Fruit fly (Drosophila melanogaster): ENCODE measurements around the gene sty.

The sty gene

DNA sequence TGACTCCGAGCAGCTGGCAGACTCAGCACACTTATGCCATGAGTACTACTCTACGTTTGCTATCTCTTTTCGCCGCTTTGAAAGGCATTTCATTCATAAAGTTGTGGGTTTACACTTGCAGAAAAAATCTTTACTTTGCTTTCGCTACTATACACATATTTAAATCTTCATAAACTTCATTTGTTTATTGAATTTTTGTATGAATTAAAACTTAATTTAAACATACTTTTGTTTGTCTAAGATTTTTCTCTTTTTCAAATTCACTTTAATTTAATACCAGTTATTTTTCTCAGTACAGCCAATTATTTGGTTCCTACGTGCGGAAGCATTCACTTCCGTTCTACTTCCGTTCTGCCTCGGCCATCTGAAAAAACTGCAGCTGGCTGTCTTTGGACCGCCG is 13.7 kb upstream of the sty start (continued):
- no peak for TF ChIP-seq nerfin-2 (GFP tag; IDR thresholded peaks at IDR 0.05; ENCODE audit: partially characterized antibody)
- no peak for TF ChIP-seq vfl (GFP tag; optimal IDR thresholded peaks at IDR 0.05)
- TF ChIP-seq CG11085 (GFP tag; IDR thresholded peaks at IDR 0.05): 0 out of 2 replicates have a peak, but pooled peaks have one; percentile 25
- TF ChIP-seq CG10209 (GFP tag; optimal IDR thresholded peaks at IDR 0.05): peak; percentile 60
- TF ChIP-seq CG1792 (GFP tag; optimal IDR thresholded peaks at IDR 0.05): no peak
- peak; percentile 19 for TF ChIP-seq CG1832 (GFP tag; optimal IDR thresholded peaks at IDR 0.05)
- peak; percentile 65 for TF ChIP-seq CG13775 (GFP tag; optimal IDR thresholded peaks at IDR 0.05)
- peak; percentile 73 for TF ChIP-seq Sox100B (GFP tag; optimal IDR thresholded peaks at IDR 0.05)
- peak; percentile 75 for TF ChIP-seq HLH3B (GFP tag; IDR thresholded peaks at IDR 0.05)
- TF ChIP-seq CG8089 (GFP tag; optimal IDR thresholded peaks at IDR 0.05): peak; percentile 41
- TF ChIP-seq Blimp-1 (GFP tag; optimal IDR thresholded peaks at IDR 0.05): peak; percentile 80
- peak; percentile 68 for TF ChIP-seq NC2β (GFP tag; optimal IDR thresholded peaks at IDR 0.05)
- no peak for TF ChIP-seq CG12104 (GFP tag; optimal IDR thresholded peaks at IDR 0.05)
- TF ChIP-seq CG18476 (GFP tag; optimal IDR thresholded peaks at IDR 0.05): peak; percentile 26
- no peak for TF ChIP-seq Dip2 (GFP tag; IDR thresholded peaks at IDR 0.05)
- TF ChIP-seq ttk (GFP tag; IDR thresholded peaks at IDR 0.05): peak; percentile 54; the same call in 1 of the 2 replicates
- TF ChIP-seq CG3838 (GFP tag; optimal IDR thresholded peaks at IDR 0.05): no peak
- peak; percentile 11 for TF ChIP-seq pho (GFP tag; optimal IDR thresholded peaks at IDR 0.05)
- peak; percentile 46 for TF ChIP-seq CG2202 (tag; optimal IDR thresholded peaks at IDR 0.05)
- TF ChIP-seq CG32767 (GFP tag; IDR thresholded peaks at IDR 0.05): peak; percentile 30; the same call in 1 of the 2 replicates
- peak; percentile 7 for TF ChIP-seq CG13123 (GFP tag; optimal IDR thresholded peaks at IDR 0.05)
- peak; percentile 63 for TF ChIP-seq Ptx1 (GFP tag; IDR thresholded peaks at IDR 0.05)
- peak; percentile 45 for TF ChIP-seq Kr (GFP tag; optimal IDR thresholded peaks at IDR 0.05)
- TF ChIP-seq ATbp (GFP tag; optimal IDR thresholded peaks at IDR 0.05): peak; percentile 59
- TF ChIP-seq mam (GFP tag; optimal IDR thresholded peaks at IDR 0.05): peak; percentile 5
- no peak for TF ChIP-seq CG7963 (GFP tag; IDR thresholded peaks at IDR 0.05; ENCODE audit: partially characterized antibody)
- peak; percentile 85 for TF ChIP-seq CG17829 (tag; optimal IDR thresholded peaks at IDR 0.05)
- no peak for TF ChIP-seq tup (GFP tag; optimal IDR thresholded peaks at IDR 0.05)
- TF ChIP-seq chif (GFP tag; optimal IDR thresholded peaks at IDR 0.05): peak; percentile 60 to 70
- TF ChIP-seq fd102C (GFP tag; optimal IDR thresholded peaks at IDR 0.05): peak; percentile 52
- TF ChIP-seq CG6683 (GFP tag; optimal IDR thresholded peaks at IDR 0.05): peak; percentile 49
- TF ChIP-seq pnt (GFP tag; optimal IDR thresholded peaks at IDR 0.05): peak; percentile 27
- peak; percentile 45 for TF ChIP-seq lilli (GFP tag; optimal IDR thresholded peaks at IDR 0.05)
- TF ChIP-seq seq (GFP tag; IDR thresholded peaks at IDR 0.05): no peak
- peak; percentile 58 for TF ChIP-seq Camta (GFP tag; optimal IDR thresholded peaks at IDR 0.05)
- TF ChIP-seq CG18599 (GFP tag; optimal IDR thresholded peaks at IDR 0.05): peak; percentile 63
- peak; percentile 29 for TF ChIP-seq kah (GFP tag; optimal IDR thresholded peaks at IDR 0.05)
- TF ChIP-seq amos (GFP tag; IDR thresholded peaks at IDR 0.05; ENCODE audit: partially characterized antibody): no peak
- TF ChIP-seq Ada2b (GFP tag; IDR thresholded peaks at IDR 0.05): peak; percentile 54
- TF ChIP-seq CG5953 (GFP tag; IDR thresholded peaks at IDR 0.05): peak; percentile 35; the same call in 1 of the 2 replicates
- TF ChIP-seq az2 (GFP tag; optimal IDR thresholded peaks at IDR 0.05): peak; percentile 72
- TF ChIP-seq chinmo (GFP tag; IDR thresholded peaks at IDR 0.05; ENCODE audit: partially characterized antibody): no peak
- peak; percentile 8 for TF ChIP-seq NfI (GFP tag; optimal IDR thresholded peaks at IDR 0.05)
- no peak for TF ChIP-seq CkIIα-i1 (GFP tag; IDR thresholded peaks at IDR 0.05)
- TF ChIP-seq CG3065 (GFP tag; optimal IDR thresholded peaks at IDR 0.05): peak; percentile 14
- TF ChIP-seq CG14441 (GFP tag; IDR thresholded peaks at IDR 0.05): 0 out of 2 replicates have a peak, but pooled peaks have one; percentile 12
- TF ChIP-seq CG30020 (tag; optimal IDR thresholded peaks at IDR 0.05): peak; percentile 14
- peak; percentile 72 for TF ChIP-seq D19A (tag; optimal IDR thresholded peaks at IDR 0.05)
- TF ChIP-seq dysf (GFP tag; IDR thresholded peaks at IDR 0.05): 0 out of 3 replicates have a peak, but pooled peaks have one; percentile 42
- no peak for TF ChIP-seq Sry-β (GFP tag; optimal IDR thresholded peaks at IDR 0.05)
